Worm (Caenorhabditis elegans): Measurements from ENCODE around the gene Y32B12B.4.

Gene Y32B12B.4

DNA sequence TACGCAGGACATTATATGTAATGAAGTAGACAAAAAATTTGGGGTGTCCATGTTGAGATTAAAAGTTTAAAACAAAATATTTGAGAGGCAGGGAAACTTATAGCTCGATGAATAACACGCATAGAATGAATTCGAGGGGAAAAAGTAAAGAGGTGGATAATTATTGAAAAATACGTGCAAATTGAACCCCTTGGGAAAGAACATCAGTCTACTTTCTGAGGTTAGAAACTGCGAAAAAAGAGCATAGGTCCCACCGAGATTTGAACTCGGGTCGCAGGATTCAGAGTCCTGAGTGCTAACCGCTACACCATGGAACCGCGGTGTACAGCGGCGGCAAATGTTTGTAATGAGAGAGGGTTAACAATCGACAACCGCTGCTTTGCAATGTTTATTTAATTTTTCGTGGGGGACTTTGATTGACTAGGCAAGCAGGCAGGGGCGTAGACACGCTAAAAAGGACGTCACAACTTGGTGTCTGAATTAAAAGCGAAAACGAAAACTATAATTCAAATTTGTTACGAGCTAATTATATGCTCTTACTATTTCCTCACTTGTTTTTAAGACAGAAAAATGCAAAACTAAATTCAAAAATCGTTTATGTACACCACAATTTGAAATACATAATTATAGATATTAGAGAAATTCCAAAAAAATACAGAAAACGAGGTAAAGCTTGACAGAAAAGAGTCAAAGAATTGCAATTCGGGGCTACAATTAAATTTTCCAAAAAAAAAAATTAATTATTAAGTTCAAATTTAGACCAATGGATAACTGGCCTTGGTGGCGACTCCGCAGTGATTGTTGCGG, 39.1 kb downstream of the Y32B12B.4 start, which contains the start of gene srh-269 (continued):
- TF ChIP-seq ZK185.1 (tag; optimal IDR thresholded peaks at IDR 0.05; ENCODE audit: poor library complexity, severe bottlenecking) (peak; percentile 74), hmg-20 (GFP tag; IDR thresholded peaks at IDR 0.05) (peak; percentile 35; the same call in 1 of the 2 replicates), B0336.3 (GFP tag; IDR thresholded peaks at IDR 0.05) (peak; percentile 92), ekl-4 (GFP tag; IDR thresholded peaks at IDR 0.05) (peak; percentile 87), sea-2 (GFP tag; IDR thresholded peaks at IDR 0.05) (0 out of 2 replicates have a peak, but pooled peaks have one; percentile 55), attf-3 (GFP tag; conservative IDR thresholded peaks at IDR 0.05) (no peak), hrde-1 (tag; optimal IDR thresholded peaks at IDR 0.05; ENCODE audit: borderline replicate concordance) (peak; percentile 7), F39B2.1 (GFP tag; IDR thresholded peaks at IDR 0.05) (no peak), dox-1 (GFP tag; IDR thresholded peaks at IDR 0.05) (peak; percentile 56; the same call in 1 of the 2 replicates), ztf-3 (GFP tag; optimal IDR thresholded peaks at IDR 0.05) (no peak), F52B5.7 (tag; optimal IDR thresholded peaks at IDR 0.05) (peak; percentile 96), unc-62 (GFP tag; optimal IDR thresholded peaks at IDR 0.05) (no peak), Y53F4B.3 (GFP tag; IDR thresholded peaks at IDR 0.05) (no peak), aptf-3 (GFP tag; IDR thresholded peaks at IDR 0.05) (0 out of 2 replicates have a peak, but pooled peaks have one; percentile 74), snpc-1.3 (tag; optimal IDR thresholded peaks at IDR 0.05; ENCODE audit: insufficient read depth) (peak; percentile 72), fkh-3 (tag; optimal IDR thresholded peaks at IDR 0.05) (peak; percentile 95), nfya-2 (GFP tag; IDR thresholded peaks at IDR 0.05) (no peak), F55B11.4 (tag; optimal IDR thresholded peaks at IDR 0.05; ENCODE audit: borderline replicate concordance, insufficient read depth) (no peak), let-607 (tag; optimal IDR thresholded peaks at IDR 0.05) (peak; percentile 57 to 68), ztf-26 (tag; optimal IDR thresholded peaks at IDR 0.05) (peak; percentile 81), dpl-1 (GFP tag; optimal IDR thresholded peaks at IDR 0.05) (peak; percentile 32), rec-8 (tag; optimal IDR thresholded peaks at IDR 0.05) (peak in 1 of 2 experiments; percentile 39), efl-1 (GFP tag; optimal IDR thresholded peaks at IDR 0.05) (no peak), ccch-3 (GFP tag; optimal IDR thresholded peaks at IDR 0.05) (no peak), Y67H2A.10 (GFP tag; conservative IDR thresholded peaks at IDR 0.05) (peak; percentile 60; the same call in 1 of the 2 replicates), aptf-2 (GFP tag; conservative IDR thresholded peaks at IDR 0.05) (no peak), nfyb-1 (GFP tag; IDR thresholded peaks at IDR 0.05) (peak; percentile 95), tbx-9 (tag; optimal IDR thresholded peaks at IDR 0.05; ENCODE audit: borderline replicate concordance) (peak; percentile 46), madf-10 (tag; optimal IDR thresholded peaks at IDR 0.05) (peak; percentile 76), K11D2.4 (GFP tag; IDR thresholded peaks at IDR 0.05) (peak; percentile 88), lag-1 (GFP tag; IDR thresholded peaks at IDR 0.05) (no peak), madf-3 (GFP tag; IDR thresholded peaks at IDR 0.05) (peak; percentile 85), lsy-27 (tag; optimal IDR thresholded peaks at IDR 0.05; ENCODE audit: borderline replicate concordance, insufficient read depth) (peak; percentile 80), nfya-1 (tag; optimal IDR thresholded peaks at IDR 0.05; ENCODE audit: borderline replicate concordance, insufficient read depth) (no peak), repo-1 (tag; optimal IDR thresholded peaks at IDR 0.05) (peak; percentile 94), zfh-2 (GFP tag; conservative IDR thresholded peaks at IDR 0.05) (peak; percentile 46; the same call in 1 of the 2 replicates), hmg-1.2 (GFP tag; IDR thresholded peaks at IDR 0.05) (peak; percentile 81), ztf-6 (GFP tag; IDR thresholded peaks at IDR 0.05) (0 out of 2 replicates have a peak, but pooled peaks have one; percentile 6), somi-1 (GFP tag; optimal IDR thresholded peaks at IDR 0.05) (peak; percentile 74), sptf-2 (GFP tag; optimal IDR thresholded peaks at IDR 0.05) (no peak), C06A6.2 (GFP tag; conservative IDR thresholded peaks at IDR 0.05) (peak; percentile 77), hsf-1 (GFP tag; IDR thresholded peaks at IDR 0.05) (peak; percentile 61; the same call in 1 of the 2 replicates), Y56A3A.18 (GFP tag; IDR thresholded peaks at IDR 0.05) (peak; percentile 98), bed-1 (GFP tag; IDR thresholded peaks at IDR 0.05) (no peak), ceh-100 (GFP tag; IDR thresholded peaks at IDR 0.05) (peak; percentile 75)

Data from whole organism, young adult.